Fruit fly (Drosophila melanogaster) whole organism, embryonic: ENCODE data around the gene Tg.

Experiments used
- Abd-B ChIP-seq: fragments of 200-800 bp; sonication (Bioruptor generic); optimal IDR thresholded peaks from 2 replicates; lab custom pipeline; 2018; ENCODE audit warnings: missing biosample characterization, mild to moderate bottlenecking, missing genetic modification characterization, moderate library complexity
- Aef1 ChIP-seq: fragments of 200-800 bp; sonication (Bioruptor generic); IDR thresholded peaks from 3 replicates; pipeline ENCODE4 v1.3.6; 2022; ENCODE audit warnings: missing biosample characterization, missing genetic modification characterization
- Asciz ChIP-seq: fragments of 200-800 bp; sonication (Bioruptor generic); optimal IDR thresholded peaks from 2 replicates; lab custom pipeline; 2017; ENCODE audit warnings: missing biosample characterization, mild to moderate bottlenecking, missing genetic modification characterization, missing genetic modification reagents
- Blimp-1 ChIP-seq: fragments of 200-800 bp; sonication (Bioruptor generic); optimal IDR thresholded peaks from 3 replicates; lab custom pipeline; 2018; ENCODE audit warnings: missing biosample characterization, missing genetic modification characterization, mild to moderate bottlenecking, moderate library complexity, missing genetic modification reagents
- CG10267 ChIP-seq: fragments of 200-800 bp; sonication (Bioruptor generic); optimal IDR thresholded peaks from 2 replicates; lab custom pipeline; 2018; ENCODE audit warnings: missing biosample characterization, mild to moderate bottlenecking, missing genetic modification characterization, moderate library complexity
- CG10979 ChIP-seq: fragments of 200-800 bp; sonication (Bioruptor generic); optimal IDR thresholded peaks from 2 replicates; lab custom pipeline; 2018; ENCODE audit warnings: missing biosample characterization, mild to moderate bottlenecking, missing genetic modification characterization, moderate library complexity
- CG11504 ChIP-seq: fragments of 200-800 bp; sonication (Bioruptor generic); optimal IDR thresholded peaks from 3 replicates; lab custom pipeline; 2019; ENCODE audit warnings: missing biosample characterization, mild to moderate bottlenecking, missing genetic modification characterization, moderate library complexity
- CG14710 ChIP-seq: fragments of 200-800 bp; sonication (Bioruptor generic); optimal IDR thresholded peaks from 3 replicates; lab custom pipeline; 2019; ENCODE audit warnings: missing biosample characterization, mild to moderate bottlenecking, missing genetic modification characterization, moderate library complexity
- CG15601 ChIP-seq: fragments of 200-800 bp; sonication (Bioruptor generic); optimal IDR thresholded peaks from 3 replicates; lab custom pipeline; 2019; ENCODE audit warnings: missing biosample characterization, mild to moderate bottlenecking, missing genetic modification characterization, moderate library complexity
- CG17328 ChIP-seq: fragments of 200-800 bp; sonication (Bioruptor generic); IDR thresholded peaks from 2 replicates; pipeline ENCODE4 v1.3.6; 2022; ENCODE audit warnings: missing biosample characterization, missing genetic modification characterization
- CG17361 ChIP-seq: fragments of 200-800 bp; sonication (Bioruptor generic); IDR thresholded peaks from 3 replicates; pipeline ENCODE4 v1.3.6; 2022; ENCODE audit warnings: missing biosample characterization, missing genetic modification characterization
- CG18262 ChIP-seq: fragments of 200-800 bp; optimal IDR thresholded peaks from 3 replicates; lab custom pipeline; 2019; ENCODE audit warnings: missing biosample characterization, mild to moderate bottlenecking, missing genetic modification characterization, moderate library complexity
- CG18764 ChIP-seq: fragments of 200-800 bp; sonication (Bioruptor generic); optimal IDR thresholded peaks from 3 replicates; lab custom pipeline; 2016; ENCODE audit warnings: missing biosample characterization, missing genetic modification characterization
- CG2199 ChIP-seq: fragments of 200-800 bp; sonication (Bioruptor generic); IDR thresholded peaks from 3 replicates; pipeline ENCODE4 v1.3.6; 2022; ENCODE audit warnings: missing biosample characterization, missing genetic modification characterization
- CG2678 ChIP-seq: fragments of 200-800 bp; sonication (Bioruptor generic); optimal IDR thresholded peaks from 3 replicates; lab custom pipeline; 2019; ENCODE audit warnings: missing biosample characterization, mild to moderate bottlenecking, missing genetic modification characterization, moderate library complexity
- CG2712 ChIP-seq: fragments of 200-800 bp; optimal IDR thresholded peaks from 3 replicates; lab custom pipeline; 2019; ENCODE audit warnings: missing biosample characterization, mild to moderate bottlenecking, missing genetic modification characterization, moderate library complexity
- CG3163 ChIP-seq: fragments of 200-800 bp; sonication (Bioruptor generic); optimal IDR thresholded peaks from 3 replicates; lab custom pipeline; 2016; ENCODE audit warnings: missing biosample characterization, missing genetic modification characterization
- CG6689 ChIP-seq: fragments of 200-800 bp; sonication (Bioruptor generic); IDR thresholded peaks from 2 replicates; pipeline ENCODE4 v1.3.6; 2022; ENCODE audit warnings: missing biosample characterization, missing genetic modification characterization
- CG7839 ChIP-seq: fragments of 200-800 bp; sonication (Bioruptor generic); optimal IDR thresholded peaks from 3 replicates; lab custom pipeline; 2018; ENCODE audit warnings: missing biosample characterization, mild to moderate bottlenecking, missing genetic modification characterization, moderate library complexity
- CG8924 ChIP-seq: fragments of 200-800 bp; optimal IDR thresholded peaks from 3 replicates; lab custom pipeline; 2019; ENCODE audit warnings: missing biosample characterization, mild to moderate bottlenecking, missing genetic modification characterization, moderate library complexity
- Drgx ChIP-seq: fragments of 200-800 bp; sonication (Bioruptor generic); IDR thresholded peaks from 2 replicates; pipeline ENCODE4 v1.3.6; 2022; ENCODE audit warnings: missing biosample characterization, missing genetic modification characterization
- E2f1 ChIP-seq: fragments of 200-800 bp; sonication (Bioruptor generic); IDR thresholded peaks from 2 replicates; pipeline ENCODE4 v1.3.6; 2022; ENCODE audit warnings: missing biosample characterization, missing genetic modification characterization
- E2f2 ChIP-seq: fragments of 200-800 bp; sonication (Bioruptor generic); IDR thresholded peaks from 2 replicates; pipeline ENCODE4 v1.3.6; 2022; ENCODE audit warnings: missing biosample characterization, missing genetic modification characterization
- Fer3 ChIP-seq: fragments of 200-800 bp; sonication (Bioruptor generic); optimal IDR thresholded peaks from 2 replicates; lab custom pipeline; 2018; ENCODE audit warnings: missing biosample characterization, mild to moderate bottlenecking, missing genetic modification characterization, moderate library complexity
- NC2α ChIP-seq: fragments of 200-800 bp; sonication (Bioruptor generic); optimal IDR thresholded peaks from 2 replicates; lab custom pipeline; 2016; ENCODE audit warnings: missing biosample characterization, missing genetic modification characterization
- NFAT ChIP-seq: fragments of 200-800 bp; sonication (Bioruptor generic); IDR thresholded peaks from 2 replicates; pipeline ENCODE4 v1.3.6; 2022; ENCODE audit warnings: missing biosample characterization, missing genetic modification characterization
- Six4 ChIP-seq: fragments of 200-800 bp; sonication (Bioruptor generic); optimal IDR thresholded peaks from 2 replicates; lab custom pipeline; 2016; ENCODE audit warnings: missing biosample characterization, missing genetic modification characterization
- Sox102F ChIP-seq: fragments of 200-800 bp; sonication (Bioruptor generic); optimal IDR thresholded peaks from 2 replicates; lab custom pipeline; 2018; ENCODE audit warnings: missing biosample characterization, mild to moderate bottlenecking, missing genetic modification characterization, moderate library complexity
- Sry-β ChIP-seq: fragments of 200-800 bp; sonication (Bioruptor generic); optimal IDR thresholded peaks from 2 replicates; lab custom pipeline; 2018; ENCODE audit warnings: missing biosample characterization, mild to moderate bottlenecking, missing genetic modification characterization, moderate library complexity
- Xrp1 ChIP-seq: fragments of 200-800 bp; sonication (Bioruptor generic); IDR thresholded peaks from 2 replicates; pipeline ENCODE4 v1.3.6; 2022; ENCODE audit warnings: missing biosample characterization, missing genetic modification characterization
- bcd ChIP-seq: fragments of 200-800 bp; sonication (Bioruptor generic); optimal IDR thresholded peaks from 2 replicates; lab custom pipeline; 2017; ENCODE audit warnings: missing biosample characterization, mild to moderate bottlenecking, missing genetic modification characterization
- bsh ChIP-seq, 2 experiments: fragments of 200-800 bp; sonication (Bioruptor generic); optimal IDR thresholded peaks; 2 replicates each; lab custom pipeline; 2017 to 2018; ENCODE audit warnings: mild to moderate bottlenecking in 2 of 2, missing biosample characterization in 2 of 2, missing genetic modification characterization in 2 of 2, moderate library complexity in 1 of 2
- chn ChIP-seq: fragments of 200-800 bp; sonication (Bioruptor generic); optimal IDR thresholded peaks from 2 replicates; lab custom pipeline; 2016; ENCODE audit warnings: missing biosample characterization, missing genetic modification characterization
- dmrt99B ChIP-seq: fragments of 200-800 bp; sonication (Bioruptor generic); optimal IDR thresholded peaks from 2 replicates; lab custom pipeline; 2018; ENCODE audit warnings: missing biosample characterization, mild to moderate bottlenecking, missing genetic modification characterization, moderate library complexity
- esg ChIP-seq: fragments of 200-800 bp; sonication (Bioruptor generic); conservative IDR thresholded peaks from 2 replicates; pipeline ENCODE4 v1.3.6; 2022; ENCODE audit warnings: missing biosample characterization, missing genetic modification characterization
- fru ChIP-seq: fragments of >200 bp; optimal IDR thresholded peaks from 2 replicates; lab custom pipeline; 2017
- gem ChIP-seq: fragments of 200-800 bp; sonication (Bioruptor generic); optimal IDR thresholded peaks from 2 replicates; lab custom pipeline; 2019; ENCODE audit warnings: missing biosample characterization, mild to moderate bottlenecking, missing genetic modification characterization, moderate library complexity
- grn ChIP-seq: fragments of 200-800 bp; sonication (Bioruptor generic); optimal IDR thresholded peaks from 3 replicates; lab custom pipeline; 2017; ENCODE audit warnings: missing biosample characterization, missing genetic modification characterization
- luna ChIP-seq: fragments of 200-800 bp; sonication (Bioruptor generic); optimal IDR thresholded peaks from 2 replicates; lab custom pipeline; 2016; ENCODE audit warnings: missing biosample characterization, missing genetic modification characterization
- nmo ChIP-seq: fragments of 200-800 bp; sonication (Bioruptor generic); optimal IDR thresholded peaks from 2 replicates; lab custom pipeline; 2018; ENCODE audit warnings: missing biosample characterization, mild to moderate bottlenecking, missing genetic modification characterization, moderate library complexity
- onecut ChIP-seq: fragments of 200-800 bp; sonication (Bioruptor generic); IDR thresholded peaks from 2 replicates; pipeline ENCODE4 v1.3.6; 2022; ENCODE audit warnings: missing biosample characterization, missing genetic modification characterization
- pan ChIP-seq, 4 experiments: fragments of >200 bp in 3 of 4; fragments of 200-800 bp in 1 of 4; sonication (Bioruptor generic) in 1 of 4; optimal IDR thresholded peaks in 3 of 4; IDR thresholded peaks in 1 of 4; 2 replicates each; pipeline versions ENCODE4 v1.3.6 to Lab custom; 2017 to 2022; ENCODE audit warnings: missing biosample characterization in 2 of 4, missing genetic modification characterization in 2 of 4, mixed read lengths in 1 of 4
- pho ChIP-seq: fragments of 200-800 bp; sonication (Bioruptor generic); optimal IDR thresholded peaks from 2 replicates; lab custom pipeline; 2016; ENCODE audit warnings: missing biosample characterization, missing genetic modification characterization
- prd ChIP-seq, 3 experiments: fragments of >200 bp in 2 of 3; fragments of 200-800 bp in 1 of 3; sonication (Bioruptor generic) in 1 of 3; optimal IDR thresholded peaks in 2 of 3; IDR thresholded peaks in 1 of 3; 2 replicates in 2 of 3; 3 replicates in 1 of 3; pipeline versions ENCODE4 v1.3.6 to Lab custom; 2017 to 2022; ENCODE audit warnings: missing biosample characterization in 1 of 3, missing genetic modification characterization in 1 of 3
- pum ChIP-seq: fragments of 200-800 bp; sonication (Bioruptor generic); optimal IDR thresholded peaks from 2 replicates; lab custom pipeline; 2016; ENCODE audit warnings: missing biosample characterization, missing genetic modification characterization
- ranshi ChIP-seq: fragments of 200-800 bp; sonication (Bioruptor generic); IDR thresholded peaks from 2 replicates; pipeline ENCODE4 v1.3.6; 2022; ENCODE audit warnings: missing biosample characterization, missing genetic modification characterization
- row ChIP-seq: fragments of 200-800 bp; sonication (Bioruptor generic); IDR thresholded peaks from 3 replicates; pipeline ENCODE4 v1.3.6; 2022; ENCODE audit warnings: missing biosample characterization, missing genetic modification characterization

Tg gene

dm6 chr2L:7997290-7998079 lies 13.7 kb upstream of the Tg start (continued):
- no peak for TF ChIP-seq pum (GFP tag; lab: Kevin White, UChicago)
- peak; percentile 43 for TF ChIP-seq nmo
- TF ChIP-seq CG2678, result peak; percentile 47
- TF ChIP-seq pan (optimal IDR thresholded peaks at IDR 0.05; lab: Kevin White, UChicago), result no peak
- peak in 1 of 2 experiments; percentile 51 for TF ChIP-seq pan (GFP tag; optimal IDR thresholded peaks at IDR 0.05 in 1 of 2, IDR thresholded peaks at IDR 0.05 in 1 of 2)
- peak; percentile 60 for TF ChIP-seq Sox102F (GFP tag; lab: Kevin White, UChicago)
- peak; percentile 23; the same call in 1 of the 2 replicates for TF ChIP-seq E2f2 (GFP tag; lab: Robert Waterston, UW)
- no peak for TF ChIP-seq CG3163 (GFP tag; lab: Kevin White, UChicago)
- no peak for TF ChIP-seq fru
- peak; percentile 21 for TF ChIP-seq Abd-B (GFP tag; lab: Kevin White, UChicago)
- no peak for TF ChIP-seq luna (GFP tag; lab: Kevin White, UChicago)
- 0 out of 3 replicates have a peak, but pooled peaks have one; percentile 16 for TF ChIP-seq Aef1
- peak; percentile 59 for TF ChIP-seq CG11504
- TF ChIP-seq prd (optimal IDR thresholded peaks at IDR 0.05; lab: Kevin White, UChicago), result no peak
- TF ChIP-seq prd (GFP tag; IDR thresholded peaks at IDR 0.05; lab: Robert Waterston, UW), result peak; percentile 45; the same call in 1 of the 3 replicates
- TF ChIP-seq CG7839 (tag; lab: Kevin White, UChicago), result peak; percentile 27
- TF ChIP-seq bsh (GFP tag; optimal IDR thresholded peaks at IDR 0.05; lab: Kevin White, UChicago), result peak in 1 of 2 experiments; percentile 27
- TF ChIP-seq CG8924 (tag; lab: Kevin White, UChicago), result peak; percentile 11
- peak; percentile 59 for TF ChIP-seq CG2712
- no peak for TF ChIP-seq NC2α (GFP tag; lab: Kevin White, UChicago)
- TF ChIP-seq dmrt99B (tag; lab: Kevin White, UChicago), result peak; percentile 60
- TF ChIP-seq CG18764 (GFP tag; lab: Kevin White, UChicago), result peak; percentile 24
- 0 out of 2 replicates have a peak, but pooled peaks have one; percentile 7 for TF ChIP-seq onecut (GFP tag; lab: Robert Waterston, UW)
- 0 out of 3 replicates have a peak, but pooled peaks have one; percentile 15 for TF ChIP-seq row
- TF ChIP-seq CG10267 (tag; lab: Kevin White, UChicago), result peak; percentile 35
- 0 out of 2 replicates have a peak, but pooled peaks have one; percentile 10 for TF ChIP-seq E2f1 (GFP tag; lab: Robert Waterston, UW)
- TF ChIP-seq chn, result no peak
- peak; percentile 35 for TF ChIP-seq CG14710 (tag; lab: Kevin White, UChicago)
- peak; percentile 29 for TF ChIP-seq gem (tag; lab: Kevin White, UChicago)
- TF ChIP-seq NFAT (GFP tag; lab: Robert Waterston, UW), result no peak
- TF ChIP-seq bcd (GFP tag; lab: Kevin White, UChicago), result no peak
- no peak for TF ChIP-seq Sry-β (GFP tag; lab: Kevin White, UChicago)
- TF ChIP-seq ranshi (GFP tag; lab: Robert Waterston, UW), result 0 out of 2 replicates have a peak, but pooled peaks have one; percentile 14
- 0 out of 3 replicates have a peak, but pooled peaks have one; percentile 18 for TF ChIP-seq CG2199 (GFP tag; lab: Robert Waterston, UW)
- peak; percentile 36 for TF ChIP-seq Asciz
- 0 out of 2 replicates have a peak, but pooled peaks have one; percentile 10 for TF ChIP-seq esg (GFP tag; lab: Robert Waterston, UW)
- peak; percentile 44 for TF ChIP-seq Blimp-1 (GFP tag; lab: Kevin White, UChicago)
- no peak for TF ChIP-seq CG17328 (GFP tag; lab: Robert Waterston, UW)
- no peak for TF ChIP-seq pho (GFP tag; lab: Kevin White, UChicago)
- TF ChIP-seq CG6689 (GFP tag; lab: Robert Waterston, UW), result 0 out of 2 replicates have a peak, but pooled peaks have one; percentile 24
- TF ChIP-seq Six4 (GFP tag; lab: Kevin White, UChicago), result peak; percentile 15
- TF ChIP-seq Xrp1 (GFP tag; lab: Robert Waterston, UW), result peak; percentile 59; the same call in 1 of the 2 replicates
- TF ChIP-seq CG18262, result peak; percentile 63
- peak; percentile 53 for TF ChIP-seq CG10979 (tag; lab: Kevin White, UChicago)
- TF ChIP-seq grn (GFP tag; lab: Kevin White, UChicago), result peak; percentile 53
- no peak for TF ChIP-seq Fer3
- TF ChIP-seq CG15601 (tag; lab: Kevin White, UChicago), result peak; percentile 5
- 0 out of 2 replicates have a peak, but pooled peaks have one; percentile 40 for TF ChIP-seq Drgx (GFP tag; lab: Robert Waterston, UW)
- TF ChIP-seq CG17361 (GFP tag; lab: Robert Waterston, UW), result peak; percentile 60; the same call in 2 of the 3 replicates
